Fruit fly (Drosophila melanogaster): ENCODE data around the gene CG43121.

DNA sequence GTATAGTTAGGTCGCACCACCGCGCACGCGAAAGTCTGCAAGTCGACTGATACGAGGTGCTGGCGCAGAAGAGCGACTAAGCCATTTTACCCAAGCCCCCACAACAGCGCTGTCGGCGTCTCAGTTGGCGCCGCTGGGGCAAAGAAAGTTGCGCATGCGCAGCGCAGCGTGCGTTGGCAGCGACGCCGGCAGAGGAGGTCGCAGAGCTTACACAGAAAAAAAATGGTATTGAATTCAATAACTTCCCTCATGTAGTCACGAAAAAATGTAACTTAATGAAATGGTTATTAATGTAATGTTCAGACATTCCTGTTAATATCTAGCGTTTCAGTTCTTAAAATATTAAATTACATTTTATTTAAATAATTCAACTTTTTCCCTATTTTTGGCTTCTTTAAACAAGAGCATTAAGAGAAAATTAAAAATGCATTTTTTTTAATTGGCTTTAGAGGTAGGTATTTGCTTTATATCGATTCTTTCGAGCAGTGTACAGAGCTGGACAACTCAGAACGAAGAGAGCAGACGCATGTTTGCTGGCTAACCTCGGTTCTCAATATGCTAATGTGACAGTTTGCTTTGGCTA, 6.0 kb upstream of the CG43121 start, which contains the start of gene CG4914:
- TF ChIP-seq fru (GFP tag; optimal IDR thresholded peaks at IDR 0.05), result peak; percentile 82
- TF ChIP-seq Hnf4 (GFP tag; optimal IDR thresholded peaks at IDR 0.05), result peak; percentile 57
- TF ChIP-seq lola (GFP tag; optimal IDR thresholded peaks at IDR 0.05), result no peak
- peak; percentile 59 for TF ChIP-seq br (GFP tag; optimal IDR thresholded peaks at IDR 0.05)
- no peak for TF ChIP-seq pan (optimal IDR thresholded peaks at IDR 0.05)
- no peak for TF ChIP-seq usp (GFP tag; optimal IDR thresholded peaks at IDR 0.05)
- no peak for TF ChIP-seq Hr78 (GFP tag; optimal IDR thresholded peaks at IDR 0.05)
- TF ChIP-seq N (GFP tag; optimal IDR thresholded peaks at IDR 0.05), result no peak
- peak; percentile 53 for TF ChIP-seq woc (GFP tag; optimal IDR thresholded peaks at IDR 0.05)
- TF ChIP-seq Abd-B (GFP tag; optimal IDR thresholded peaks at IDR 0.05), result no peak
- peak; percentile 83 for TF ChIP-seq rgr (GFP tag; optimal IDR thresholded peaks at IDR 0.05)
- no peak for TF ChIP-seq Dif (GFP tag; optimal IDR thresholded peaks at IDR 0.05; ENCODE audit: partially characterized antibody)
